Fruit fly (Drosophila melanogaster) Kc167 (cell line): Measurements from ENCODE around the gene CG42238.

Experiments used
- Myc ChIP-seq: fragments of >200 bp; optimal IDR thresholded peaks from 2 replicates; lab custom pipeline; 2017; ENCODE audit warnings: missing external identifiers
- Sin3A ChIP-seq: fragments of >200 bp; optimal IDR thresholded peaks from 2 replicates; lab custom pipeline; 2018; ENCODE audit warnings: missing external identifiers
- h ChIP-seq: fragments of >200 bp; optimal IDR thresholded peaks from 3 replicates; lab custom pipeline; 2018; ENCODE audit warnings: missing external identifiers
- insv ChIP-seq: fragments of >200 bp; optimal IDR thresholded peaks from 3 replicates; lab custom pipeline; 2018; ENCODE audit warnings: missing external identifiers
- psq ChIP-seq: fragments of >200 bp; optimal IDR thresholded peaks from 2 replicates; lab custom pipeline; 2017; ENCODE audit warnings: missing external identifiers
- ttk ChIP-seq: sonication (Bioruptor generic); optimal IDR thresholded peaks from 2 replicates; lab custom pipeline; 2017; ENCODE audit warnings: missing external identifiers

Gene CG42238

dm6 chr2L:21039569-21040159 lies 12.3 kb downstream of the CG42238 start:
- TF ChIP-seq ttk (lab: Kevin White, UChicago) (no peak), Myc (lab: Kevin White, UChicago) (no peak), Sin3A (no peak), insv (no peak), h (no peak), psq (lab: Kevin White, UChicago) (no peak)

DNA sequence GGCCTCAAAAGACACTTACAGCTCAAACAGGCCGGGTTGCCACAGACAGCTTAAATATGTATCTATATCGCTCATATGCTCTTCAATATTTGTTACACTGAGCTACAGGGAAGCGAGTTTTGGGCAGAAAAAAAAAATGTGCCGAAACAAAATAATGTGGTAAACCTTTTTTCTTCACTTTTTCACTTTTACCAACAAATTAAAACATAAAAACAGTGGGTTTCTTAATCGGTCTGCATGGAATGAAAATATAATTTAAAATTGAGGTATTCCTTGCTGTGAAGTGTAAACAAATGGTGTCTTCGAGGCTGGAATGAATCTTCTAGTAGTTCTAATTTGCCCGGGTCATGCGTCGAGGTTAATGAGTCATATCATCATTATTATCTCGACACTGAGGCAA lies 13.2 kb downstream of the CG42238 start:
- TF ChIP-seq Myc (lab: Kevin White, UChicago) (no peak), h (no peak), Sin3A (no peak), psq (lab: Kevin White, UChicago) (no peak), ttk (lab: Kevin White, UChicago) (no peak), insv (no peak)

dm6 chr2L:21037723-21038122 lies 14.2 kb downstream of the CG42238 start:
- TF ChIP-seq ttk (lab: Kevin White, UChicago) (no peak), Myc (lab: Kevin White, UChicago) (no peak), Sin3A (no peak), h (no peak), psq (lab: Kevin White, UChicago) (no peak), insv (no peak)

DNA sequence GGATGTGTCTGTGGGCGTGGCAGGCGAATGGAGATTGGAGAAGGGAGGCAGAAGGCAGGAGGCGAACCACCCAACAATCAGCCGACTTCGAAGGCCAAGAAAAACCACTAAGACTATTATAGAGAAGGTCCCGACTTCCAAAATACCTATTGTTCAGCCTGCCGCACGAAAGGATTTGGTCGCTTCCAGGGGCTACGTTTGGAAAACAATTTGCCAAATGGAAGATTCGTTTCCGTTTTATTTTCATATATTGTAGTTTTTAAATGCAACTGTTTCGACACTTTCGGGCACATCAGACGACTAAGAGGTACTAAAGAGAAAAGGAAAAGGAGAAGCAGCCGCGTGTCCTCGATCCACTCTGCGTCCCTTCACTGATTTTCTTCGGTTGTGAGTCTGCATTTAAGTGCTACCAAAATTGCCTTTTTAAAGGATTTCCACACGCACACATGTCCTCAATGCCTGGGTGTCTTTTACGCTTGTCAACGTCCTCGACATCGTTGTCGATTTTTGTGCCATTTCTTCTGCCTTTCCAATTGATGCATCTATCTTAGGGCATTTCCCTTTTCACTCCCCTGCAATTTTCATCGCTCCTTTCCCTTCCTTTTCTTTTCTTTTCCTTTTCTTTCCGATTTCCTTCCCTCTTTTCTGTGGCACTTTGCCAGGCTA lies 16.1 kb downstream of the CG42238 start:
- TF ChIP-seq ttk (lab: Kevin White, UChicago) = no peak
- no peak for TF ChIP-seq h
- no peak for TF ChIP-seq insv
- no peak for TF ChIP-seq psq (lab: Kevin White, UChicago)
- no peak for TF ChIP-seq Sin3A
- no peak for TF ChIP-seq Myc (lab: Kevin White, UChicago)

dm6 chr2L:21034388-21034787 lies 17.6 kb downstream of the CG42238 start:
- TF ChIP-seq insv (no peak), psq (lab: Kevin White, UChicago) (no peak), h (no peak), Myc (lab: Kevin White, UChicago) (no peak), Sin3A (no peak), ttk (lab: Kevin White, UChicago) (no peak)

DNA sequence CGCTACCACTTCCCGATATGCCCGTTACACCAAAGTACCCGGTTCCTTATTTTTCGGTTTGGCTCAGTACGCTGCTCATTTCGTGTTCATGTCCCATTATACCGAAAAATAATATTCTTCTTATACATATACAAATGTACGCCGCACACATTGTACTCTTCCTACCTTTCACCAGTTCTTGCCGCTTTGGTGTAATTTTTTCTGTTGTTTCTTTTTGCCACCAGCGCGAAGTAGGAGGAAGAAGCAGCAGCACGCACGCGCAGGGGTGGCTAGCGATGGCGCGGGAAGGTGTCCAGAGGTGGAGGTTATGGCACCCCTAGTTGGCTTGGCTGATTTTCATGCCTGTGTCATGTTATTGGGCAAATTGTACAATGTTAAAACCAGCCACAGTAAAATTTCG lies 18.6 kb downstream of the CG42238 start:
- TF ChIP-seq insv (no peak), Sin3A (no peak), ttk (lab: Kevin White, UChicago) (no peak), h (no peak), Myc (lab: Kevin White, UChicago) (no peak), psq (lab: Kevin White, UChicago) (no peak)

DNA sequence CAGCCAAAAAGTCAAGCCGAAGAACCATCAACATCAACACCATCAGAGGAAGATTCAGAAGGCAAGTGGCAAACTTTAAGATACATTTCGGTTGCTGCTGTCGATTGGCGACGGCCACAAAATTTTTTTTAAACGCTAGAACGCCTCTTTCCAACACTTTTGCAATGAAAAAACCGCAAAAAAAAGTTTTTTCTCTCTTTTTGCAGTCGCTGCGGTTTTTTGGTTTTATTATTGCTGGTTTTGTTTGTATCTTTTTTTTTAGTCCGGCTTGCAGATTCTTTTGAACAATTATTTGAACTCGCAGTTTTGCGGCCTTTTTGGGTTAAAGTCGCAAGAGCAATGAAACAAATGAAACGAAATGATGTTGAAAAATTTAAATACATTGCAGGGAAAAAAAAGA lies 21.7 kb downstream of the CG42238 start:
- no peak for TF ChIP-seq insv
- TF ChIP-seq psq (lab: Kevin White, UChicago) = no peak
- TF ChIP-seq Myc (lab: Kevin White, UChicago) = no peak
- TF ChIP-seq h = no peak
- TF ChIP-seq Sin3A = no peak
- TF ChIP-seq ttk (lab: Kevin White, UChicago) = no peak

dm6 chr2L:21029749-21030148 lies 22.2 kb downstream of the CG42238 start:
- no peak for TF ChIP-seq insv
- no peak for TF ChIP-seq h
- no peak for TF ChIP-seq psq (lab: Kevin White, UChicago)
- TF ChIP-seq ttk (lab: Kevin White, UChicago) = no peak
- TF ChIP-seq Myc (lab: Kevin White, UChicago) = no peak
- TF ChIP-seq Sin3A = no peak

DNA sequence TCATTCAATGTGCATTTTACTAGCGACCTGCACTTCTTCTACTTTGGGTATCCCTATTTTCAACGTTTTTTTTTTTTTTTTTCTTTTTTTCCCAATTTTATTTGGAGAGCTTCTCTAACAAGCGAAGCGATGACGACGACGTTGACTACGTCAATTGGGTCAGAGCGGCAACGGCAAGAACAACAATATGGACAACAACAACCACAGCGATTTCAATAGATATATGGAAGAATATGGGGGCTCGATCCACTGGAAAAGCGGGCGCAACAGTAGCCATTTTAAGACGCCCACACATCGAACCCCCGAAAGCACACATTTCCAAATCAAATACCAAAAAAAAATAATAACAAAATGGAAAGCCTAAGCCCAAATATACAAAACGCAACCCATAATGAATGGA lies 22.8 kb downstream of the CG42238 start:
- no peak for TF ChIP-seq Myc (lab: Kevin White, UChicago)

DNA sequence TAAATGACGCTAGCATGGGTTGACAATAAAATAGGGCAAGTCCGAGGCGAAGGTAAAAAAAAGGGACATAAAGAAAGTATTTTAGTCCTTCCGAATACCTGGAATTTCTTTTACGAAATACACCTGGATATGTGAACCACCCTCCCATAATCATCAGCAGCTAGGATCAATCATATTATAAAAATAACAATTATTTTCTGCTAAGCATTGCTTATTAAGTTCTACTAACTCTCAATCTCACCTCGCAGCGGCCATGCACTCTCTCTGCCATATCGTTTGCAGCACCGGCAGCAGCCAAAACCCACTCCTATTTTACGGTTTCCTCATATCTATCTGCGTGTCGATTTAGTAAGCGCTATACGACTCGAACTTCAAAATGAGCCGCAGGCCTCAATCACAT lies 25.4 kb downstream of the CG42238 start:
- TF ChIP-seq h (no peak), psq (lab: Kevin White, UChicago) (no peak)

DNA sequence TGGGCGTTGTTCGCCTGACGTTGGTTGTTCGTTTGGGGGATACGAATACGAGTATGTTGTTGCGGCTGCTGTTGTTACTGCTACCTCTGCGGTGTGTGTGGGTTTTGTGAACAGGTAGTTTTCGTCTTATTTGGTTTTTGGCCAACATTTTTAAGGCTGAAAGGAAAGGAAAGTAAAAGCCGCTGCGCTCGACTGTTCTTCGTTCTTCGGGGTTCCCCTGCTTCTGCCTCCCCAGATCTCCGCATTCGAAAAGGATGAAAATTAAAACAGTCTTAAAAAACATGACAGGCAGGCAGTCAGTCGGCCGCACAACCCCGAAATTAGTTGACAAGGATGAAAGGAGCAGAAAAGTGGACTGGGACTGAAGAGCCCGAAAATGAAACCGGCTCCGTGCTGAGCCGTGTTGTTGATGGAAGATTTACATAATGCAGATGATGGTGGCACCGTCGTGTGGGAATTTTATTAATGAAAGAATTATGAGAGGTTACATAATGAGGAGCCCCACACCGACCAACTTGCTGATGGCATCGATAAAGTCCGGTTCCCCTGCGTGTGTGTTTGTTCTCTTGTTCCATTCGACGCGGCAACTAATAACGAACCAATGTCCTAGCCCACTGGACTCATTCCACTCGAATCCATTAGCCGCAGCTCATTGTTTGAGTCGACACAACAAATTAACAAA lies 27.8 kb downstream of the CG42238 start:
- no peak for TF ChIP-seq ttk (lab: Kevin White, UChicago)
- TF ChIP-seq h = no peak
- no peak for TF ChIP-seq insv
- TF ChIP-seq Sin3A = no peak
- TF ChIP-seq psq (lab: Kevin White, UChicago) = no peak
- no peak for TF ChIP-seq Myc (lab: Kevin White, UChicago)

DNA sequence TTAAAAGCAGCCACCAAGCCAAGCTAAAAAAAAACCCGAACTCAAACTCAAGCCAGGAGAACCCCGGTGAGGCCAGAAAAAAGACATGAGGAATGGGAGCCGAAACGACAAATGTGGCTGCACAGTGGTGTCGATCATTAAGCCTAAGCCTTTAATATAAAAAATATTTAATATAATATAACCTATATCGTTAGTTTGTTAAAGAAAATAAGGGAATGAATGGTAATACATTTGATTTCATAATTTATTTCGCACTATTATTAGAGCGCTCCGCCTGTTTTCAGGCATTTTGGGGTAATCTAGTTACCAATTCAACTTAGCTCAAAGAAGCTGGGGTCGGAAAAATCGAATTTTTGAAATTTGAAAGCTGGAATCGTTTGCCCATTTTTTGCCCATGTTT lies 31.9 kb downstream of the CG42238 start:
- no peak for TF ChIP-seq ttk (lab: Kevin White, UChicago)
- TF ChIP-seq Myc (lab: Kevin White, UChicago) = no peak
- no peak for TF ChIP-seq insv
- no peak for TF ChIP-seq psq (lab: Kevin White, UChicago)
- TF ChIP-seq h = no peak

- TF ChIP-seq insv = no peak
- TF ChIP-seq Sin3A = no peak
- no peak for TF ChIP-seq ttk (lab: Kevin White, UChicago)
- no peak for TF ChIP-seq psq (lab: Kevin White, UChicago)
- TF ChIP-seq h = no peak
- no peak for TF ChIP-seq Myc (lab: Kevin White, UChicago)
Observed at dm6 chr2L:21018644-21019043, 33.3 kb downstream of the CG42238 start.
